Worm (Caenorhabditis elegans): ENCODE results near the gene lgc-21.

lgc-21 gene

DNA sequence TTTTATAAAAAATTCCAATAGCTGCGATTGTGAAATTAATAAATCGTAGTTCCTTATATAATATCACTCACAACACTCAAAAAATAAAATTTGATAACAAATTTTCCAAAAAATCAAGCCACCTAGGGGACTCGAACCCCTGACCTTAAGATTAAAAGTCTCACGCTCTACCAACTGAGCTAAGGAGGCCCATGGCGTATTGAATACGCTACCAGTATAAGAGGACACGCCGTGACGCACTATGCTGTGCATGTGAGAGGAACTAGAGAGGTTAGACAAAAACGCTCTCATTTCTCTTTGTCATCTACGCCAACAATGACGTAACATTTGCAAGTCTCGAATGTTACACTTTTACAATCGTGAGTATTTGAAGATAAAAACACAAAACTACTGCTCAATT lies 4.0 kb downstream of the lgc-21 start (continued):
- TF ChIP-seq nhr-11 (tag; optimal IDR thresholded peaks at IDR 0.05) (peak; percentile 72), sea-2 (GFP tag; optimal IDR thresholded peaks at IDR 0.05) (peak; percentile 29), tbx-2 (tag; optimal IDR thresholded peaks at IDR 0.05) (peak; percentile 87), ceh-9 (tag; optimal IDR thresholded peaks at IDR 0.05) (no peak), unc-39 (tag; optimal IDR thresholded peaks at IDR 0.05) (no peak), lsy-12 (tag; optimal IDR thresholded peaks at IDR 0.05) (peak; percentile 89), fkh-2 (tag; optimal IDR thresholded peaks at IDR 0.05) (peak; percentile 80), jun-1 (tag; optimal IDR thresholded peaks at IDR 0.05) (peak; percentile 62), ceh-16 (tag; optimal IDR thresholded peaks at IDR 0.05) (peak; percentile 44)

DNA sequence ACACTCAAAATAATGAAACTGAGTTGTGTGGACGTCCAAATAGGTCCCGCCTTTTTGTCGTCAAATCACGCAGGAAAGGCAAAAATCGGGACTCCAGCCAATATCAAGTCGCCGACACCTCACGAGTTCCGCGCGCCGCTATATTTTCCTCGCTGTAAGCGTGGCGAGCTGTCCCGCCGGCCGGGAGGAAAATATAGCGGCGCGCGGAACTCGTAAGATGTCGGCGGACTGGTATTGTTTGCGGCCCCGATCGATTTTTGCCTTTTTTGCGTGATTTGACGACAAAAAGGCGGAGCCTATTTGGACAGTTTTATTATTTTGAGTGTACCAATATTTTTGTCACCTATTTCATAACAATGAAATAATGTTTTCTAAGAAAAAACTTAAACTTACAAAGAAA lies 5.0 kb downstream of the lgc-21 start:
- TF ChIP-seq ceh-82 (tag; optimal IDR thresholded peaks at IDR 0.05) (no peak), zag-1 (tag; optimal IDR thresholded peaks at IDR 0.05) (no peak), snpc-4 (tag; optimal IDR thresholded peaks at IDR 0.05) (no peak), nhr-12 (tag; optimal IDR thresholded peaks at IDR 0.05) (no peak), lsy-12 (tag; optimal IDR thresholded peaks at IDR 0.05) (no peak), tbx-2 (tag; optimal IDR thresholded peaks at IDR 0.05) (no peak), elt-1 (tag; optimal IDR thresholded peaks at IDR 0.05) (no peak), jun-1 (tag; optimal IDR thresholded peaks at IDR 0.05) (no peak), ceh-9 (tag; optimal IDR thresholded peaks at IDR 0.05) (no peak), ztf-4 (tag; optimal IDR thresholded peaks at IDR 0.05) (no peak), nhr-23 (tag; optimal IDR thresholded peaks at IDR 0.05) (no peak), egl-5 (tag; optimal IDR thresholded peaks at IDR 0.05) (no peak), fkh-2 (tag; optimal IDR thresholded peaks at IDR 0.05) (no peak), hmg-11 (tag; optimal IDR thresholded peaks at IDR 0.05) (no peak), sea-2 (GFP tag; optimal IDR thresholded peaks at IDR 0.05) (no peak), nhr-237 (tag; optimal IDR thresholded peaks at IDR 0.05) (no peak)

DNA sequence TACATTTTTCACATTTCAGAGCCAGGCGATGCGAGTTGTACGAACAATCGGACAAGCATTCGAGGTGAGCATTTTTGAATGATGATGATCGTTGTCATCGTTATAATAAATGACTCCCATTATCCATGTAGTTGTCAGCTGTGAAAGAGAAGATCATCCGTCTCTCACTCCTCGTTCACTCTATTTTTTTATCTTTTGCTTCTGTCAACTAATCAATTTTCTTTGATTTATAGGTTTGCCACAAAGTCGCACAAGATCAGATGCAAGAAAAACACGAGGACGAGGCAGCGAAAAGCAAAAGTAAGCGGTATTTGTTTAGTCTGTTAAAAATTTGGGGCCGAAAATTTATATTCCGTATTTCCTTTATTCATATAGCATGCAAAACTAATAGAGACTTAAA lies 11.3 kb downstream of the lgc-21 start:
- TF ChIP-seq nhr-43 (tag; optimal IDR thresholded peaks at IDR 0.05; ENCODE audit: poor library complexity, severe bottlenecking) (no peak), zag-1 (tag; optimal IDR thresholded peaks at IDR 0.05) (no peak), eor-1 (tag; optimal IDR thresholded peaks at IDR 0.05) (no peak), lin-39 (tag; optimal IDR thresholded peaks at IDR 0.05) (peak; percentile 16), nhr-12 (tag; optimal IDR thresholded peaks at IDR 0.05) (no peak), nhr-11 (tag; optimal IDR thresholded peaks at IDR 0.05) (no peak), nhr-77 (tag; optimal IDR thresholded peaks at IDR 0.05) (no peak), nhr-237 (tag; optimal IDR thresholded peaks at IDR 0.05) (no peak), daf-12 (tag; optimal IDR thresholded peaks at IDR 0.05) (no peak), ceh-28 (tag; optimal IDR thresholded peaks at IDR 0.05) (no peak), elt-1 (tag; optimal IDR thresholded peaks at IDR 0.05) (no peak), ama-1 (optimal IDR thresholded peaks at IDR 0.05) (no peak), egl-5 (tag; optimal IDR thresholded peaks at IDR 0.05) (peak; percentile 54), ZK546.5 (tag; optimal IDR thresholded peaks at IDR 0.05) (no peak), lsy-12 (tag; optimal IDR thresholded peaks at IDR 0.05) (no peak), pha-4 (tag; optimal IDR thresholded peaks at IDR 0.05) (no peak), ztf-11 (tag; optimal IDR thresholded peaks at IDR 0.05) (no peak), mml-1 (tag; optimal IDR thresholded peaks at IDR 0.05) (no peak)

DNA sequence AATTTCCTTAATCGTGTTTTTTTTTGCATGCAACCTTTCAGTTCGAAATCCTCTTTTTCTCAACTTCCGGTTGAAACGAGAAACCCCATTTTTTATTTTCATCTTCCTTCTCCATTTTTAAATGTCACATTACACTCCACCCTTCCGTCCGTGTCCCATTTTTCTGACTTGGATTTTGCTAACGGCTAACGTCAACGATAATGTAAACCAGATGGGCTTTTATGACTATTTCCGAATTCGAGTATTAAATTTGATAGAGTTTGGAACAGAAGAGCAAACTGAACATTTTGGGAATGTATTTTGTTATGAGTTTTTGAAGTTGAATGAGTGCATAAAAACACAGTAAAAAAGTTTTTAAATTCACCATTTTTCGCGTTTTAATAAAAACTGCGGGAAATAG lies 12.1 kb downstream of the lgc-21 start:
- no peak for TF ChIP-seq jun-1 (tag; optimal IDR thresholded peaks at IDR 0.05)
- TF ChIP-seq snpc-4 (tag; optimal IDR thresholded peaks at IDR 0.05), result no peak
- no peak for TF ChIP-seq mml-1 (tag; optimal IDR thresholded peaks at IDR 0.05)
- TF ChIP-seq elt-1 (tag; optimal IDR thresholded peaks at IDR 0.05), result no peak
- TF ChIP-seq eor-1 (tag; optimal IDR thresholded peaks at IDR 0.05), result no peak
- no peak for TF ChIP-seq unc-62 (GFP tag; optimal IDR thresholded peaks at IDR 0.05)
- no peak for TF ChIP-seq nhr-25 (tag; optimal IDR thresholded peaks at IDR 0.05)
- no peak for TF ChIP-seq ZK546.5 (tag; optimal IDR thresholded peaks at IDR 0.05)

DNA sequence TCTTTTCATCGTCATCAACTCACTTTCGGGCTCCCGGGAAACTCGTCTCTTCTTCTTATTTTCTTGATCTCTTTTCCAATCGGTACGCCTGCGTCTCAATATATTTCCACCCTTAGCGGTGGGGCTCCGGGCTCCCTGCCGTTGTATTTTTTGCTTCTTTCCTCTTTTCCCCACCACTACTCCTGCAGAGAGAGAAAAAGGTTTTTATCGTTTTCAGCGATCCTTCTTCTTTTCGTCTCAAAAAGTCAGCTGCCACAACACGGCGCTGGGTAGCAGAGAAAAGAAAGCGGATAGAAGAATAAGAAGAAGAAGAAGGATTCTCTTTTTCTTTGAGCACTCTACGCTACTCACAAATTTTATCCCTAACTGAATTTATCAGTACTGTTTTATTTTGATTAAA lies 13.0 kb downstream of the lgc-21 start:
- TF ChIP-seq skn-1 (tag; optimal IDR thresholded peaks at IDR 0.05) (no peak), mdl-1 (tag; optimal IDR thresholded peaks at IDR 0.05) (no peak), unc-62 (GFP tag; optimal IDR thresholded peaks at IDR 0.05) (no peak), zag-1 (tag; optimal IDR thresholded peaks at IDR 0.05) (no peak), daf-12 (tag; optimal IDR thresholded peaks at IDR 0.05) (no peak), nhr-77 (tag; optimal IDR thresholded peaks at IDR 0.05) (no peak), R02D3.7 (tag; optimal IDR thresholded peaks at IDR 0.05) (no peak), lin-39 (tag; optimal IDR thresholded peaks at IDR 0.05) (no peak)

Data from whole organism, L3 larva.